Worm (Caenorhabditis elegans) whole organism, young adult: ENCODE data around the gene C07H4.1.
A peak's percentile ranks its signal among the peaks of the same experiment; 100 is the strongest.

ENCODE experiments used
- B0261.1 ChIP-seq: sonication (generic microtip); optimal IDR thresholded peaks from 2 replicates; lab custom pipeline; 2016; ENCODE audit warnings: mild to moderate bottlenecking, missing genetic modification characterization, moderate library complexity, missing compliant biosample characterization
- C06A6.2 ChIP-seq: fragments of 200-800 bp; sonication (Bioruptor generic); conservative IDR thresholded peaks from 2 replicates; pipeline ENCODE4 v1.3.6; 2022; ENCODE audit warnings: missing genetic modification characterization, missing compliant biosample characterization
- F22D6.2 ChIP-seq: sonication (generic microtip); optimal IDR thresholded peaks from 2 replicates; lab custom pipeline; 2016; ENCODE audit warnings: mild to moderate bottlenecking, missing genetic modification characterization, missing compliant biosample characterization
- F23B12.7 ChIP-seq: sonication (generic microtip); optimal IDR thresholded peaks from 2 replicates; lab custom pipeline; 2017; ENCODE audit warnings: missing genetic modification characterization, mild to moderate bottlenecking, missing compliant biosample characterization, antibody characterized with exemption, moderate library complexity; ENCODE audit not compliant: insufficient read depth
- F39B2.1 ChIP-seq: fragments of 200-800 bp; sonication (Bioruptor generic); IDR thresholded peaks from 2 replicates; pipeline ENCODE4 v1.3.6; 2022; ENCODE audit warnings: missing genetic modification reagents, missing genetic modification characterization, missing compliant biosample characterization
- F49E8.2 ChIP-seq: sonication (generic microtip); optimal IDR thresholded peaks from 3 replicates; lab custom pipeline; 2017; ENCODE audit warnings: missing genetic modification characterization, mild to moderate bottlenecking, missing compliant biosample characterization, antibody characterized with exemption, moderate library complexity; ENCODE audit not compliant: insufficient read depth
- F52B5.7 ChIP-seq: sonication (generic microtip); optimal IDR thresholded peaks from 2 replicates; lab custom pipeline; 2016; ENCODE audit warnings: mild to moderate bottlenecking, missing genetic modification characterization, missing compliant biosample characterization
- T07F8.4 ChIP-seq: sonication (generic microtip); optimal IDR thresholded peaks from 2 replicates; lab custom pipeline; 2016; ENCODE audit warnings: mild to moderate bottlenecking, missing genetic modification characterization, moderate library complexity, missing compliant biosample characterization
- T26A5.8 ChIP-seq: sonication (generic microtip); optimal IDR thresholded peaks from 2 replicates; lab custom pipeline; 2016; ENCODE audit warnings: missing genetic modification characterization, missing compliant biosample characterization
- Y53F4B.3 ChIP-seq: fragments of 200-800 bp; sonication (Bioruptor generic); IDR thresholded peaks from 2 replicates; pipeline ENCODE4 v1.3.6; 2022; ENCODE audit warnings: missing genetic modification reagents, missing genetic modification characterization, missing compliant biosample characterization
- Y53G8AR.9 ChIP-seq: fragments of 200-800 bp; sonication (Bioruptor generic); conservative IDR thresholded peaks from 2 replicates; pipeline ENCODE4 v1.3.6; 2022; ENCODE audit warnings: missing genetic modification reagents, missing genetic modification characterization, missing compliant biosample characterization
- Y56A3A.18 ChIP-seq: fragments of 200-800 bp; sonication (Bioruptor generic); IDR thresholded peaks from 2 replicates; pipeline ENCODE4 v1.3.6; 2022; ENCODE audit warnings: missing genetic modification reagents, missing genetic modification characterization, missing compliant biosample characterization
- Y95B8A.8 ChIP-seq: fragments of 200-800 bp; sonication (Bioruptor generic); IDR thresholded peaks from 2 replicates; pipeline ENCODE4 v1.3.6; 2022; ENCODE audit warnings: missing genetic modification reagents, missing genetic modification characterization, missing compliant biosample characterization
- ZK185.1 ChIP-seq: sonication (generic microtip); optimal IDR thresholded peaks from 2 replicates; lab custom pipeline; 2016; ENCODE audit warnings: mild to moderate bottlenecking, missing genetic modification characterization, missing compliant biosample characterization; ENCODE audit not compliant: poor library complexity, severe bottlenecking
- ama-1 ChIP-seq, 3 experiments: fragments of 150-350 bp in 1 of 3; sonication (generic microtip) in 2 of 3; optimal IDR thresholded peaks; 2 replicates each; lab custom pipeline; 2014 to 2018; ENCODE audit warnings: missing biosample characterization in 2 of 3, missing genetic modification characterization in 2 of 3, missing genetic modification reagents in 2 of 3
- aptf-3 ChIP-seq: fragments of 200-800 bp; sonication (Bioruptor generic); IDR thresholded peaks from 2 replicates; pipeline ENCODE4 v1.3.6; 2022; ENCODE audit warnings: missing genetic modification characterization, missing compliant biosample characterization
- athp-1 ChIP-seq: sonication (generic microtip); optimal IDR thresholded peaks from 2 replicates; lab custom pipeline; 2017; ENCODE audit warnings: mild to moderate bottlenecking, missing genetic modification characterization, missing compliant biosample characterization
- bed-1 ChIP-seq: fragments of 200-800 bp; sonication (Bioruptor generic); IDR thresholded peaks from 2 replicates; pipeline ENCODE4 v1.3.6; 2022; ENCODE audit warnings: missing genetic modification reagents, missing genetic modification characterization, missing compliant biosample characterization
- cebp-1 ChIP-seq, 2 experiments: fragments of 200-800 bp in 1 of 2; sonication (Bioruptor generic) in 1 of 2; sonication (generic microtip) in 1 of 2; IDR thresholded peaks in 1 of 2; optimal IDR thresholded peaks in 1 of 2; 2 replicates each; pipeline versions ENCODE4 v1.3.6 to Lab custom; 2017 to 2022; ENCODE audit warnings: missing compliant biosample characterization in 2 of 2, missing genetic modification characterization in 2 of 2, mild to moderate bottlenecking in 1 of 2, missing genetic modification reagents in 1 of 2, moderate library complexity in 1 of 2
- ceh-100 ChIP-seq: fragments of 200-800 bp; sonication (Bioruptor generic); IDR thresholded peaks from 2 replicates; pipeline ENCODE4 v1.3.6; 2022; ENCODE audit warnings: missing genetic modification reagents, missing genetic modification characterization, missing compliant biosample characterization
- ceh-27 ChIP-seq: fragments of 200-800 bp; sonication (Bioruptor generic); optimal IDR thresholded peaks from 2 replicates; lab custom pipeline; 2018; ENCODE audit warnings: mild to moderate bottlenecking, missing genetic modification characterization, moderate library complexity, missing compliant biosample characterization
- ceh-58 ChIP-seq: fragments of 200-800 bp; sonication (Bioruptor generic); IDR thresholded peaks from 2 replicates; pipeline ENCODE4 v1.3.6; 2022; ENCODE audit warnings: missing genetic modification characterization, missing compliant biosample characterization
- chd-7 ChIP-seq: sonication (generic microtip); optimal IDR thresholded peaks from 2 replicates; lab custom pipeline; 2016; ENCODE audit warnings: mild to moderate bottlenecking, missing genetic modification characterization, moderate library complexity, missing compliant biosample characterization
- egrh-3 ChIP-seq: fragments of 200-800 bp; sonication (Bioruptor generic); IDR thresholded peaks from 2 replicates; pipeline ENCODE4 v1.3.6; 2022; ENCODE audit warnings: missing genetic modification reagents, missing genetic modification characterization, missing compliant biosample characterization
- ets-4 ChIP-seq: fragments of 200-800 bp; sonication (Bioruptor generic); optimal IDR thresholded peaks from 2 replicates; lab custom pipeline; 2018; ENCODE audit warnings: mild to moderate bottlenecking, missing genetic modification characterization, missing compliant biosample characterization
- fkh-3 ChIP-seq: sonication (generic microtip); optimal IDR thresholded peaks from 2 replicates; lab custom pipeline; 2016; ENCODE audit warnings: mild to moderate bottlenecking, missing genetic modification characterization, missing compliant biosample characterization
- him-1 ChIP-seq: sonication (generic microtip); optimal IDR thresholded peaks from 2 replicates; lab custom pipeline; 2016; ENCODE audit warnings: missing genotype, missing genetic modification reagents, missing genetic modification characterization, missing compliant biosample characterization
- hlh-12 ChIP-seq: sonication (generic microtip); optimal IDR thresholded peaks from 2 replicates; lab custom pipeline; 2016; ENCODE audit warnings: missing genetic modification characterization, missing compliant biosample characterization
- hrde-1 ChIP-seq: sonication (generic microtip); optimal IDR thresholded peaks from 2 replicates; lab custom pipeline; 2016; ENCODE audit warnings: missing genetic modification characterization, mild to moderate bottlenecking, missing compliant biosample characterization, moderate library complexity, missing genotype, missing genetic modification reagents, borderline replicate concordance
- lag-1 ChIP-seq: fragments of 200-800 bp; sonication (Bioruptor generic); IDR thresholded peaks from 2 replicates; pipeline ENCODE4 v1.3.6; 2022; ENCODE audit warnings: missing genetic modification reagents, missing genetic modification characterization, missing compliant biosample characterization
- let-526 ChIP-seq: fragments of 200-800 bp; sonication (Bioruptor generic); IDR thresholded peaks from 2 replicates; pipeline ENCODE4 v1.3.6; 2022; ENCODE audit warnings: missing genetic modification reagents, missing genetic modification characterization, missing compliant biosample characterization
- let-607 ChIP-seq, 2 experiments: fragments of 200-800 bp in 1 of 2; sonication (Bioruptor generic) in 1 of 2; sonication (generic microtip) in 1 of 2; optimal IDR thresholded peaks; 2 replicates each; lab custom pipeline; 2016 to 2018; ENCODE audit warnings: mild to moderate bottlenecking in 2 of 2, missing compliant biosample characterization in 2 of 2, missing genetic modification characterization in 2 of 2, moderate library complexity in 2 of 2, missing genotype in 1 of 2
- lin-26 ChIP-seq: fragments of 200-800 bp; sonication (Bioruptor generic); IDR thresholded peaks from 2 replicates; pipeline ENCODE4 v1.3.6; 2022; ENCODE audit warnings: missing genetic modification reagents, missing genetic modification characterization, missing compliant biosample characterization
- mes-4 ChIP-seq: sonication (generic microtip); optimal IDR thresholded peaks from 2 replicates; lab custom pipeline; 2016; ENCODE audit warnings: missing genotype, missing genetic modification characterization, missing compliant biosample characterization
- nhr-120 ChIP-seq: fragments of 200-800 bp; sonication (Bioruptor generic); IDR thresholded peaks from 2 replicates; pipeline ENCODE4 v1.3.6; 2022; ENCODE audit warnings: missing genetic modification characterization, missing compliant biosample characterization
- nhr-80 ChIP-seq: sonication (generic microtip); optimal IDR thresholded peaks from 2 replicates; lab custom pipeline; 2016; ENCODE audit warnings: missing genetic modification characterization, missing compliant biosample characterization
- rec-8 ChIP-seq, 2 experiments: sonication (generic microtip); optimal IDR thresholded peaks; 2 replicates each; lab custom pipeline; 2016; ENCODE audit warnings: mild to moderate bottlenecking in 2 of 2, missing genetic modification characterization in 2 of 2, missing genetic modification reagents in 2 of 2, missing genotype in 2 of 2, missing biosample characterization in 1 of 2, missing compliant biosample characterization in 1 of 2, moderate library complexity in 1 of 2
- repo-1 ChIP-seq: sonication (generic microtip); optimal IDR thresholded peaks from 2 replicates; lab custom pipeline; 2017; ENCODE audit warnings: mild to moderate bottlenecking, missing genetic modification characterization, missing compliant biosample characterization
- snpc-1.1 ChIP-seq: sonication (generic microtip); optimal IDR thresholded peaks from 2 replicates; lab custom pipeline; 2017; ENCODE audit warnings: missing genetic modification characterization, mild to moderate bottlenecking, missing compliant biosample characterization, antibody characterized with exemption, moderate library complexity, missing genotype, missing genetic modification reagents; ENCODE audit not compliant: insufficient read depth
- snpc-4 ChIP-seq, 5 experiments: fragments of 150-350 bp in 1 of 5; sonication (generic microtip) in 4 of 5; optimal IDR thresholded peaks; 2 replicates each; lab custom pipeline; 2014 to 2018; ENCODE audit warnings: missing genetic modification characterization in 5 of 5, missing biosample characterization in 3 of 5, antibody characterized with exemption in 2 of 5, mild to moderate bottlenecking in 2 of 5, missing compliant biosample characterization in 2 of 5, missing genotype in 2 of 5, moderate library complexity in 2 of 5, missing genetic modification reagents in 1 of 5
- sptf-2 ChIP-seq: fragments of 200-800 bp; sonication (Bioruptor generic); optimal IDR thresholded peaks from 2 replicates; lab custom pipeline; 2018; ENCODE audit warnings: mild to moderate bottlenecking, missing genetic modification characterization, missing compliant biosample characterization
- tbp1 ChIP-seq: fragments of 200-800 bp; sonication (Bioruptor generic); optimal IDR thresholded peaks from 2 replicates; lab custom pipeline; 2018; ENCODE audit warnings: mild to moderate bottlenecking, missing genetic modification characterization, missing compliant biosample characterization
- tlf-1 ChIP-seq: fragments of 200-800 bp; sonication (Bioruptor generic); optimal IDR thresholded peaks from 2 replicates; lab custom pipeline; 2018; ENCODE audit warnings: mild to moderate bottlenecking, missing genetic modification characterization, missing compliant biosample characterization
- unc-130 ChIP-seq: sonication (generic microtip); optimal IDR thresholded peaks from 2 replicates; lab custom pipeline; 2016; ENCODE audit warnings: missing genetic modification reagents, missing genetic modification characterization, missing compliant biosample characterization
- zfh-2 ChIP-seq: fragments of 200-800 bp; sonication (Bioruptor generic); conservative IDR thresholded peaks from 2 replicates; pipeline ENCODE4 v1.3.6; 2022; ENCODE audit warnings: missing genetic modification reagents, missing genetic modification characterization, missing compliant biosample characterization
- ztf-22 ChIP-seq: fragments of 200-800 bp; sonication (Bioruptor generic); optimal IDR thresholded peaks from 2 replicates; lab custom pipeline; 2018; ENCODE audit warnings: mild to moderate bottlenecking, missing genetic modification characterization, moderate library complexity, missing compliant biosample characterization

Gene C07H4.1

DNA sequence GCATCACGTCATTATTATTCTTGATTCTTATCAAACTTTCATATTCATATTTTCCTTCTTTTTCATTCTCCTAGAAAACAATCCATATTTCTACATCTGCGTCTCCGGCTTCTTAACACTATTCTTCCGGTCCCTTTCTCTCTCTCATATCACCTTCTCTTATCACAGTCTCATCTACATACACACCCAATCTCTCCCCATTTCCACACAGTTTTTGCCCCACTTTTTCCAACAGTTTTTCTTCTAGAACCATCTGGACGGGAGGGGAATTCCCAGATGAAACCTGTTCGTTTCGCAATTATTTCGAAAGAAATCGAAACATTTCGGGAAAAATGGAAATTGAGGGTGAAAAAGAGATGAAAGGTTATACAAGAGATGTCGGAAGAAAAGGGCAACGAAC is 34.6 kb upstream of the C07H4.1 start:
- TF ChIP-seq fkh-3 (tag; lab: Kevin White, UChicago) (no peak), F52B5.7 (tag; lab: Kevin White, UChicago) (no peak), lin-26 (0 out of 2 replicates have a peak, but pooled peaks have one; percentile 49), snpc-1.1 (tag; lab: Kevin White, UChicago) (no peak), mes-4 (no peak), bed-1 (GFP tag; lab: Robert Waterston, UW) (no peak), B0261.1 (tag; lab: Kevin White, UChicago) (no peak), T26A5.8 (tag; lab: Kevin White, UChicago) (no peak), unc-130 (GFP tag; lab: Kevin White, UChicago) (no peak), tbp1 (GFP tag; lab: Kevin White, UChicago) (peak; percentile 32), F22D6.2 (tag; lab: Kevin White, UChicago) (no peak), chd-7 (tag; lab: Kevin White, UChicago) (peak; percentile 26), let-526 (0 out of 2 replicates have a peak, but pooled peaks have one; percentile 39), rec-8 (tag; optimal IDR thresholded peaks at IDR 0.05; lab: Kevin White, UChicago) (no peak), athp-1 (tag; lab: Kevin White, UChicago) (no peak), F23B12.7 (tag; lab: Kevin White, UChicago) (no peak), ets-4 (GFP tag; lab: Kevin White, UChicago) (no peak), lag-1 (GFP tag; lab: Robert Waterston, UW) (no peak), ceh-100 (GFP tag; lab: Robert Waterston, UW) (no peak), ceh-58 (no peak), Y95B8A.8 (no peak), Y53F4B.3 (GFP tag; lab: Robert Waterston, UW) (no peak), hlh-12 (tag; lab: Kevin White, UChicago) (no peak), Y56A3A.18 (no peak), him-1 (tag; lab: Kevin White, UChicago) (no peak), T07F8.4 (tag; lab: Kevin White, UChicago) (no peak), C06A6.2 (GFP tag; lab: Robert Waterston, UW) (peak; percentile 53; the same call in 1 of the 2 replicates), ztf-22 (no peak), nhr-80 (tag; lab: Kevin White, UChicago) (peak; percentile 74), egrh-3 (GFP tag; lab: Robert Waterston, UW) (no peak; the same call in 1 of the 2 replicates), cebp-1 (GFP tag; IDR thresholded peaks at IDR 0.05; lab: Robert Waterston, UW) (peak; percentile 95), cebp-1 (tag; optimal IDR thresholded peaks at IDR 0.05; lab: Kevin White, UChicago) (peak; percentile 98), tlf-1 (no peak), sptf-2 (GFP tag; lab: Kevin White, UChicago) (no peak), Y53G8AR.9 (no peak), nhr-120 (GFP tag; lab: Robert Waterston, UW) (no peak), ZK185.1 (tag; lab: Kevin White, UChicago) (no peak), repo-1 (peak; percentile 29), ceh-27 (GFP tag; lab: Kevin White, UChicago) (peak; percentile 11), snpc-4 (GFP tag; optimal IDR thresholded peaks at IDR 0.05; lab: Kevin White, UChicago) (no peak), snpc-4 (tag; optimal IDR thresholded peaks at IDR 0.05; lab: Kevin White, UChicago) (no peak), hrde-1 (tag; lab: Kevin White, UChicago) (no peak), let-607 (tag; optimal IDR thresholded peaks at IDR 0.05; lab: Kevin White, UChicago) (no peak), F39B2.1 (GFP tag; lab: Robert Waterston, UW) (no peak), ama-1 (optimal IDR thresholded peaks at IDR 0.05; lab: Kevin White, UChicago) (no peak), ama-1 (GFP tag; optimal IDR thresholded peaks at IDR 0.05; lab: Kevin White, UChicago) (no peak), aptf-3 (GFP tag; lab: Robert Waterston, UW) (no peak), F49E8.2 (no peak), zfh-2 (GFP tag; lab: Robert Waterston, UW) (no peak)
